Fruit fly (Drosophila melanogaster) whole organism, embryonic: ENCODE results near the gene CG10486.
A peak's percentile ranks its signal among the peaks of the same experiment; 100 is the strongest.

Experiments used
- Ada2b ChIP-seq: fragments of 200-800 bp; sonication (Bioruptor generic); IDR thresholded peaks from 2 replicates; pipeline ENCODE4 v1.3.6; 2022; ENCODE audit warnings: missing biosample characterization, missing genetic modification characterization
- Atf3 ChIP-seq: fragments of 200-800 bp; sonication (Bioruptor generic); optimal IDR thresholded peaks from 3 replicates; lab custom pipeline; 2016; ENCODE audit warnings: missing biosample characterization, missing genetic modification characterization
- Blimp-1 ChIP-seq: fragments of 200-800 bp; sonication (Bioruptor generic); optimal IDR thresholded peaks from 3 replicates; lab custom pipeline; 2018; ENCODE audit warnings: missing biosample characterization, missing genetic modification characterization, mild to moderate bottlenecking, moderate library complexity, missing genetic modification reagents
- C15 ChIP-seq: fragments of 200-800 bp; sonication (Bioruptor generic); IDR thresholded peaks from 3 replicates; pipeline ENCODE4 v1.3.6; 2022; ENCODE audit warnings: missing biosample characterization, missing genetic modification characterization
- CG11456 ChIP-seq: fragments of 200-800 bp; sonication (Bioruptor generic); IDR thresholded peaks from 3 replicates; pipeline ENCODE4 v1.3.6; 2022; ENCODE audit warnings: missing biosample characterization, missing genetic modification characterization
- CG11504 ChIP-seq: fragments of 200-800 bp; sonication (Bioruptor generic); optimal IDR thresholded peaks from 3 replicates; lab custom pipeline; 2019; ENCODE audit warnings: missing biosample characterization, mild to moderate bottlenecking, missing genetic modification characterization, moderate library complexity
- CG11695 ChIP-seq: fragments of 200-800 bp; sonication (Bioruptor generic); IDR thresholded peaks from 3 replicates; pipeline ENCODE4 v1.3.6; 2022; ENCODE audit warnings: missing biosample characterization, missing genetic modification characterization
- CG14014 ChIP-seq: fragments of 200-800 bp; sonication (Bioruptor generic); IDR thresholded peaks from 2 replicates; pipeline ENCODE4 v1.3.6; 2022; ENCODE audit warnings: missing biosample characterization, missing genetic modification characterization
- CG14860 ChIP-seq: fragments of 200-800 bp; sonication (Bioruptor generic); IDR thresholded peaks from 3 replicates; pipeline ENCODE4 v1.3.6; 2022; ENCODE audit warnings: missing biosample characterization, missing genetic modification characterization; ENCODE audit not compliant: partially characterized antibody
- CG17359 ChIP-seq: fragments of 200-800 bp; sonication (Bioruptor generic); optimal IDR thresholded peaks from 3 replicates; lab custom pipeline; 2018; ENCODE audit warnings: missing biosample characterization, mild to moderate bottlenecking, missing genetic modification characterization, moderate library complexity
- CG18011 ChIP-seq: fragments of 200-800 bp; sonication (Bioruptor generic); optimal IDR thresholded peaks from 2 replicates; lab custom pipeline; 2017; ENCODE audit warnings: missing biosample characterization, missing genetic modification characterization, mild to moderate bottlenecking, moderate library complexity, missing genotype
- CG18262 ChIP-seq: fragments of 200-800 bp; optimal IDR thresholded peaks from 3 replicates; lab custom pipeline; 2019; ENCODE audit warnings: missing biosample characterization, mild to moderate bottlenecking, missing genetic modification characterization, moderate library complexity
- CG2202 ChIP-seq: fragments of 200-800 bp; sonication (Bioruptor generic); optimal IDR thresholded peaks from 2 replicates; lab custom pipeline; 2018; ENCODE audit warnings: missing biosample characterization, mild to moderate bottlenecking, missing genetic modification characterization
- CG2712 ChIP-seq: fragments of 200-800 bp; optimal IDR thresholded peaks from 3 replicates; lab custom pipeline; 2019; ENCODE audit warnings: missing biosample characterization, mild to moderate bottlenecking, missing genetic modification characterization, moderate library complexity
- CG34224 ChIP-seq: fragments of 200-800 bp; sonication (Bioruptor generic); IDR thresholded peaks from 3 replicates; pipeline ENCODE4 v1.3.6; 2022; ENCODE audit warnings: missing biosample characterization, missing genetic modification characterization; ENCODE audit not compliant: partially characterized antibody
- CG34422 ChIP-seq: fragments of 200-800 bp; sonication (Bioruptor generic); IDR thresholded peaks from 3 replicates; pipeline ENCODE4 v1.3.6; 2022; ENCODE audit warnings: missing biosample characterization, missing genetic modification characterization
- CG3995 ChIP-seq: fragments of 200-800 bp; sonication (Bioruptor generic); optimal IDR thresholded peaks from 3 replicates; lab custom pipeline; 2016; ENCODE audit warnings: missing biosample characterization, missing genetic modification characterization
- CG4854 ChIP-seq: fragments of 200-800 bp; sonication (Bioruptor generic); optimal IDR thresholded peaks from 2 replicates; lab custom pipeline; 2016; ENCODE audit warnings: missing biosample characterization, missing genetic modification characterization, inconsistent platforms
- CG6272 ChIP-seq: fragments of 200-800 bp; sonication (Bioruptor generic); IDR thresholded peaks from 2 replicates; pipeline ENCODE4 v1.3.6; 2022; ENCODE audit warnings: missing biosample characterization, missing genetic modification characterization
- CG6654 ChIP-seq: fragments of 200-800 bp; sonication (Bioruptor generic); optimal IDR thresholded peaks from 2 replicates; lab custom pipeline; 2017; ENCODE audit warnings: missing biosample characterization, mild to moderate bottlenecking, missing genetic modification characterization
- CG8290 ChIP-seq, 3 experiments: fragments of 200-800 bp; sonication (Bioruptor generic); optimal IDR thresholded peaks; 2 replicates each; lab custom pipeline; 2016 to 2019; ENCODE audit warnings: missing biosample characterization in 3 of 3, missing genetic modification characterization in 3 of 3, mild to moderate bottlenecking in 2 of 3, moderate library complexity in 1 of 3
- CG8924 ChIP-seq: fragments of 200-800 bp; optimal IDR thresholded peaks from 3 replicates; lab custom pipeline; 2019; ENCODE audit warnings: missing biosample characterization, mild to moderate bottlenecking, missing genetic modification characterization, moderate library complexity
- D19A ChIP-seq: fragments of 200-800 bp; optimal IDR thresholded peaks from 3 replicates; lab custom pipeline; 2019; ENCODE audit warnings: missing biosample characterization, mild to moderate bottlenecking, missing genetic modification characterization, moderate library complexity
- Dp ChIP-seq: fragments of 200-800 bp; sonication (Bioruptor generic); optimal IDR thresholded peaks from 2 replicates; lab custom pipeline; 2018; ENCODE audit warnings: missing biosample characterization, mild to moderate bottlenecking, missing genetic modification characterization, moderate library complexity
- Drgx ChIP-seq: fragments of 200-800 bp; sonication (Bioruptor generic); IDR thresholded peaks from 2 replicates; pipeline ENCODE4 v1.3.6; 2022; ENCODE audit warnings: missing biosample characterization, missing genetic modification characterization
- Ets97D ChIP-seq: fragments of 200-800 bp; sonication (Bioruptor generic); optimal IDR thresholded peaks from 3 replicates; lab custom pipeline; 2016; ENCODE audit warnings: missing biosample characterization, missing genetic modification characterization
- Hr39 ChIP-seq: fragments of >200 bp; optimal IDR thresholded peaks from 2 replicates; lab custom pipeline; 2017
- Neu2 ChIP-seq: fragments of 200-800 bp; sonication (Bioruptor generic); optimal IDR thresholded peaks from 3 replicates; lab custom pipeline; 2016; ENCODE audit warnings: missing biosample characterization, missing genetic modification characterization, borderline replicate concordance
- Nf-YB ChIP-seq: fragments of 200-800 bp; sonication (Bioruptor generic); optimal IDR thresholded peaks from 3 replicates; lab custom pipeline; 2019; ENCODE audit warnings: missing biosample characterization, mild to moderate bottlenecking, missing genetic modification characterization, moderate library complexity
- Opbp ChIP-seq: fragments of 200-800 bp; sonication (Bioruptor generic); IDR thresholded peaks from 3 replicates; pipeline ENCODE4 v1.3.6; 2022; ENCODE audit warnings: missing biosample characterization, missing genetic modification characterization; ENCODE audit not compliant: partially characterized antibody
- Poxn ChIP-seq: fragments of 200-800 bp; sonication (Bioruptor generic); IDR thresholded peaks from 2 replicates; pipeline ENCODE4 v1.3.6; 2022; ENCODE audit warnings: missing biosample characterization, missing genetic modification characterization
- Rx ChIP-seq: fragments of 200-800 bp; sonication (Bioruptor generic); IDR thresholded peaks from 2 replicates; pipeline ENCODE4 v1.3.6; 2022; ENCODE audit warnings: missing biosample characterization, missing genetic modification characterization
- Vsx1 ChIP-seq: fragments of 200-800 bp; sonication (Bioruptor generic); optimal IDR thresholded peaks from 2 replicates; lab custom pipeline; 2017; ENCODE audit warnings: missing biosample characterization, mild to moderate bottlenecking, missing genetic modification characterization, missing genetic modification reagents
- Xrp1 ChIP-seq: fragments of 200-800 bp; sonication (Bioruptor generic); IDR thresholded peaks from 2 replicates; pipeline ENCODE4 v1.3.6; 2022; ENCODE audit warnings: missing biosample characterization, missing genetic modification characterization
- bbx ChIP-seq: fragments of 200-800 bp; sonication (Bioruptor generic); IDR thresholded peaks from 2 replicates; pipeline ENCODE4 v1.3.6; 2022; ENCODE audit warnings: missing biosample characterization, missing genetic modification characterization; ENCODE audit not compliant: partially characterized antibody
- br ChIP-seq: fragments of >200 bp; optimal IDR thresholded peaks from 2 replicates; lab custom pipeline; 2017
- chif ChIP-seq, 2 experiments: fragments of 200-800 bp; sonication (Bioruptor generic); optimal IDR thresholded peaks; 3 replicates each; lab custom pipeline; 2016; ENCODE audit warnings: missing biosample characterization in 2 of 2, missing genetic modification characterization in 2 of 2
- dati ChIP-seq: fragments of 200-800 bp; sonication (Bioruptor generic); IDR thresholded peaks from 2 replicates; pipeline ENCODE4 v1.3.6; 2022; ENCODE audit warnings: missing biosample characterization, missing genetic modification characterization
- eve ChIP-seq, 2 experiments: fragments of >200 bp; optimal IDR thresholded peaks; 2 replicates each; lab custom pipeline; 2017; ENCODE audit warnings: missing biosample characterization in 2 of 2, missing genetic modification characterization in 2 of 2
- eyg ChIP-seq: fragments of 200-800 bp; sonication (Bioruptor generic); optimal IDR thresholded peaks from 3 replicates; lab custom pipeline; 2016; ENCODE audit warnings: missing biosample characterization, missing genetic modification characterization
- klu ChIP-seq: fragments of 200-800 bp; sonication (Bioruptor generic); IDR thresholded peaks from 2 replicates; pipeline ENCODE4 v1.3.6; 2022; ENCODE audit warnings: missing biosample characterization, missing genetic modification characterization
- nau ChIP-seq: fragments of 200-800 bp; sonication (Bioruptor generic); optimal IDR thresholded peaks from 3 replicates; lab custom pipeline; 2017; ENCODE audit warnings: missing biosample characterization, mild to moderate bottlenecking, missing genetic modification characterization, missing genetic modification reagents
- otp ChIP-seq: fragments of 200-800 bp; sonication (Bioruptor generic); IDR thresholded peaks from 3 replicates; pipeline ENCODE4, ENCODE4 v1.3.6; 2022; ENCODE audit warnings: missing biosample characterization, missing genetic modification characterization
- sens ChIP-seq: fragments of 200-800 bp; sonication (Bioruptor generic); peaks from one replicate; lab custom pipeline; 2016; ENCODE audit warnings: missing biosample characterization, missing genetic modification characterization
- slp2 ChIP-seq: fragments of 200-800 bp; sonication (Bioruptor generic); optimal IDR thresholded peaks from 2 replicates; lab custom pipeline; 2016; ENCODE audit warnings: missing biosample characterization, missing genetic modification characterization
- sna ChIP-seq: fragments of 200-800 bp; sonication (Bioruptor generic); IDR thresholded peaks from 2 replicates; pipeline ENCODE4 v1.3.6; 2022; ENCODE audit warnings: missing biosample characterization, missing genetic modification characterization; ENCODE audit not compliant: partially characterized antibody
- sqz ChIP-seq: fragments of 200-800 bp; sonication (Bioruptor generic); optimal IDR thresholded peaks from 3 replicates; lab custom pipeline; 2018; ENCODE audit warnings: missing biosample characterization, mild to moderate bottlenecking, missing genetic modification characterization
- vvl ChIP-seq: fragments of 200-800 bp; sonication (Bioruptor generic); IDR thresholded peaks from 2 replicates; pipeline ENCODE4 v1.3.6; 2022; ENCODE audit warnings: missing biosample characterization, missing genetic modification characterization
- wek ChIP-seq: fragments of 200-800 bp; sonication (Bioruptor generic); optimal IDR thresholded peaks from 3 replicates; lab custom pipeline; 2018; ENCODE audit warnings: missing biosample characterization, mild to moderate bottlenecking, missing genetic modification characterization, moderate library complexity
- zfh1 ChIP-seq: fragments of 200-800 bp; sonication (Bioruptor generic); IDR thresholded peaks from 3 replicates; pipeline ENCODE4 v1.3.6; 2022; ENCODE audit warnings: missing biosample characterization, missing genetic modification characterization

The CG10486 gene

DNA sequence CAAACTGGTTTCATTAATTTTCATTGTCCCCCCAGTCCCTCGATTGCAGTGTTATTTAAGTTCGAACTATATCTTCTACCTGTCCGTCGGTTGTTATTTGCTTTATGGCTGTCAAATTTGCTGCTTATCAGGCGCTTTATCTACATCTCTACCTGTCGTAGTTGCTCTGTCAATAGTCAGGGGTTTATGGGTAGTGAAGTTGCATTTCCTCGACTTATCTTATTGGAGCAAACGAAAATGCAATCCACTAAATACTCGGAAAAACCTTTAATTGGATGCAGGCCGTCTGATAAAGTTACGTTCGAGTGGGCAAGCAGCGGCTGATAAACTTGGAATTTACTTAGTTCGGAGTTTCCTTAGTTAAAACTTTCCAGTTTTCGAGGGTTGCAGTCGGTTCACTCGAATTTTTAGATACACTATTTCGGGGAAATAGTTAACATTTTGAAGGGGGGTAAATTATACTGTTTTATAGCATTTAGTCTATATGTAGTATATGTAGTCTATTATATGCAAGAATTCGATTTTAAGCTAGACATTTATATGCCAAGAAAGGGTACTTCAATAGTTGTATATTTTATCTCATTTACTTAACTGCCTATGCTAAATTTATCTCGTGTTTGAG, 40.7 kb upstream of the CG10486 start (continued):
- peak; percentile 34 for TF ChIP-seq CG2202 (tag; lab: Kevin White, UChicago)
- no peak for TF ChIP-seq CG11456 (GFP tag; lab: Robert Waterston, UW)
- TF ChIP-seq CG17359 (tag; lab: Kevin White, UChicago) = no peak
- no peak for TF ChIP-seq Hr39
- TF ChIP-seq CG4854 = no peak
- no peak for TF ChIP-seq CG34422 (GFP tag; lab: Robert Waterston, UW)
- TF ChIP-seq eve (GFP tag; optimal IDR thresholded peaks at IDR 0.05; lab: Kevin White, UChicago) = peak in 1 of 2 experiments; percentile 46
- TF ChIP-seq chif (GFP tag; optimal IDR thresholded peaks at IDR 0.05; lab: Kevin White, UChicago) = no peak
- TF ChIP-seq eyg = no peak
- no peak for TF ChIP-seq slp2 (GFP tag; lab: Kevin White, UChicago)
- peak; percentile 10 for TF ChIP-seq wek
- TF ChIP-seq klu (GFP tag; lab: Robert Waterston, UW) = no peak
- TF ChIP-seq bbx (GFP tag; lab: Robert Waterston, UW) = no peak
- TF ChIP-seq CG8290 (GFP tag; optimal IDR thresholded peaks at IDR 0.05; lab: Kevin White, UChicago) = no peak
- no peak for TF ChIP-seq CG8290 (tag; optimal IDR thresholded peaks at IDR 0.05; lab: Kevin White, UChicago)
- TF ChIP-seq CG14014 (GFP tag; lab: Robert Waterston, UW) = no peak
- TF ChIP-seq CG6272 (GFP tag; lab: Robert Waterston, UW) = no peak
- TF ChIP-seq sqz (GFP tag; lab: Kevin White, UChicago) = peak; percentile 3
- TF ChIP-seq CG8924 (tag; lab: Kevin White, UChicago) = no peak
- TF ChIP-seq sna = no peak
- TF ChIP-seq CG11695 (GFP tag; lab: Robert Waterston, UW) = no peak
- no peak for TF ChIP-seq Poxn
- no peak for TF ChIP-seq Nf-YB (GFP tag; lab: Kevin White, UChicago)
- no peak for TF ChIP-seq Dp (GFP tag; lab: Kevin White, UChicago)
- no peak for TF ChIP-seq br (lab: Kevin White, UChicago)
- TF ChIP-seq nau (GFP tag; lab: Kevin White, UChicago) = no peak
- peak; percentile 26 for TF ChIP-seq Vsx1 (GFP tag; lab: Kevin White, UChicago)
- no peak for TF ChIP-seq C15 (GFP tag; lab: Robert Waterston, UW)
- TF ChIP-seq CG18011 (GFP tag; lab: Kevin White, UChicago) = no peak
- TF ChIP-seq Rx = no peak
- TF ChIP-seq dati (GFP tag; lab: Robert Waterston, UW) = no peak
- TF ChIP-seq Neu2 (GFP tag; lab: Kevin White, UChicago) = no peak
- TF ChIP-seq Atf3 = no peak
- TF ChIP-seq, all 482 proteins: peak for 31

DNA sequence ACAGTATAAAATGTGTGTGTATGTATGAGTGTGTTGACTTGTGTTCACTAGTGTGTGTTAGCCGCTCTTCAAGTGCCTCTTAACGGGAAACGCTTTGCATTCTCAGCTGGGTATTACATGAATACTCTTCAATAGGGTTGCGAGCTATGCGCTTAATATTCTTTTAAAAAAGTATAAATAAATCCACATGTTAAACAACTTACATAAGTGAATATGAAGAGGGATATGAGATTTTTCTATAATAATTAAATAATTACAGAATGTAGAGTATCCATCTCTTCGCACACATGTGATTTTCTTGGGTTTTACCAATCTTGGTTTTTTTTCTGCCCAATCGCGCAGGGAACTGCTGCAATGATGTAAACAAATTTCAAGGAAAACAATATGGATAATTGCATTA, 39.1 kb upstream of the CG10486 start:
- TF ChIP-seq CG18262 (peak; percentile 5), CG11504 (tag; lab: Kevin White, UChicago) (peak; percentile 16), CG34224 (GFP tag; lab: Robert Waterston, UW) (no peak), Ada2b (GFP tag; lab: Robert Waterston, UW) (no peak), CG2712 (peak; percentile 17), zfh1 (GFP tag; lab: Robert Waterston, UW) (0 out of 3 replicates have a peak, but pooled peaks have one; percentile 16), otp (GFP tag; lab: Robert Waterston, UW) (no peak), CG3995 (no peak), sens (peak; percentile 49), CG6654 (GFP tag; lab: Kevin White, UChicago) (no peak), Ets97D (GFP tag; lab: Kevin White, UChicago) (no peak), Opbp (GFP tag; lab: Robert Waterston, UW) (no peak), Blimp-1 (GFP tag; lab: Kevin White, UChicago) (peak; percentile 17), Xrp1 (GFP tag; lab: Robert Waterston, UW) (peak; percentile 17; the same call in 1 of the 2 replicates), D19A (tag; lab: Kevin White, UChicago) (peak; percentile 79), vvl (peak; percentile 16; the same call in 1 of the 2 replicates), CG14860 (GFP tag; lab: Robert Waterston, UW) (no peak), Drgx (peak; percentile 68)
- TF ChIP-seq, all 482 proteins: peak for 10
